Worm (Caenorhabditis elegans) whole organism, mixed stage, embryonic: ENCODE measurements around the gene twk-22.

Experiments
- bed-3 ChIP-seq: fragments of 200-800 bp; sonication (Bioruptor generic); optimal IDR thresholded peaks from 3 replicates; lab custom pipeline; 2018; ENCODE audit warnings: mild to moderate bottlenecking, missing genetic modification characterization, moderate library complexity, missing compliant biosample characterization
- ceh-39 ChIP-seq: fragments of 150-350 bp; optimal IDR thresholded peaks from 2 replicates; lab custom pipeline; 2014; ENCODE audit warnings: missing biosample characterization, missing genetic modification characterization
- ceh-43 ChIP-seq: fragments of 200-800 bp; sonication (Bioruptor generic); optimal IDR thresholded peaks from 2 replicates; lab custom pipeline; 2018; ENCODE audit warnings: mild to moderate bottlenecking, missing genetic modification characterization, moderate library complexity, missing compliant biosample characterization
- ceh-83 ChIP-seq: fragments of 200-800 bp; sonication (Bioruptor generic); optimal IDR thresholded peaks from 2 replicates; lab custom pipeline; 2018; ENCODE audit warnings: mild to moderate bottlenecking, missing genetic modification characterization, missing compliant biosample characterization
- ces-1 ChIP-seq: fragments of 150-350 bp; optimal IDR thresholded peaks from 2 replicates; lab custom pipeline; 2014; ENCODE audit warnings: missing biosample characterization, missing genetic modification reagents, missing genetic modification characterization
- cnd-1 ChIP-seq: fragments of 200-800 bp; sonication (Bioruptor generic); optimal IDR thresholded peaks from 2 replicates; lab custom pipeline; 2018; ENCODE audit warnings: mild to moderate bottlenecking, missing genetic modification characterization, missing compliant biosample characterization
- drap-1 ChIP-seq: fragments of 200-800 bp; sonication (Bioruptor generic); optimal IDR thresholded peaks from 3 replicates; lab custom pipeline; 2018; ENCODE audit warnings: mild to moderate bottlenecking, missing genetic modification characterization, missing compliant biosample characterization
- elt-1 ChIP-seq: sonication (generic microtip); optimal IDR thresholded peaks from 2 replicates; lab custom pipeline; 2017; ENCODE audit warnings: missing genetic modification characterization, mild to moderate bottlenecking, missing compliant biosample characterization, antibody characterized with exemption, moderate library complexity, borderline replicate concordance; ENCODE audit not compliant: insufficient read depth
- elt-3 ChIP-seq: fragments of 150-350 bp; optimal IDR thresholded peaks from 2 replicates; lab custom pipeline; 2014; ENCODE audit warnings: missing biosample characterization, missing genetic modification characterization
- flh-1 ChIP-seq: fragments of 200-800 bp; sonication (Bioruptor generic); optimal IDR thresholded peaks from 2 replicates; lab custom pipeline; 2018; ENCODE audit warnings: mild to moderate bottlenecking, missing genetic modification characterization, moderate library complexity, missing compliant biosample characterization
- lin-13 ChIP-seq: fragments of 150-350 bp; optimal IDR thresholded peaks from 2 replicates; lab custom pipeline; 2014; ENCODE audit warnings: missing biosample characterization, missing genetic modification characterization
- lin-32 ChIP-seq: fragments of 200-800 bp; sonication (Bioruptor generic); optimal IDR thresholded peaks from 2 replicates; lab custom pipeline; 2018; ENCODE audit warnings: mild to moderate bottlenecking, missing genetic modification characterization, missing compliant biosample characterization
- lsy-2 ChIP-seq: fragments of 150-350 bp; optimal IDR thresholded peaks from 2 replicates; lab custom pipeline; 2014; ENCODE audit warnings: missing biosample characterization, missing genetic modification characterization
- mab-5 ChIP-seq: fragments of 150-350 bp; optimal IDR thresholded peaks from 2 replicates; lab custom pipeline; 2014; ENCODE audit warnings: missing biosample characterization, missing genetic modification characterization
- mep-1 ChIP-seq: fragments of 150-350 bp; optimal IDR thresholded peaks from 2 replicates; lab custom pipeline; 2017; ENCODE audit warnings: missing biosample characterization, missing genetic modification reagents, missing genetic modification characterization, inconsistent platforms
- mls-2 ChIP-seq: sonication (generic microtip); optimal IDR thresholded peaks from 2 replicates; lab custom pipeline; 2016; ENCODE audit warnings: mild to moderate bottlenecking, missing genetic modification characterization, moderate library complexity, missing compliant biosample characterization
- nhr-12 ChIP-seq: fragments of 150-350 bp; optimal IDR thresholded peaks from 2 replicates; lab custom pipeline; 2014; ENCODE audit warnings: missing biosample characterization, missing genetic modification characterization
- nhr-237 ChIP-seq: fragments of 150-350 bp; optimal IDR thresholded peaks from 2 replicates; lab custom pipeline; 2014; ENCODE audit warnings: missing biosample characterization, missing genetic modification characterization
- nhr-28 ChIP-seq: fragments of 150-350 bp; optimal IDR thresholded peaks from 2 replicates; lab custom pipeline; 2014; ENCODE audit warnings: missing biosample characterization, missing genetic modification characterization
- nhr-76 ChIP-seq: sonication (generic microtip); optimal IDR thresholded peaks from 2 replicates; lab custom pipeline; 2017; ENCODE audit warnings: missing biosample characterization, missing genetic modification characterization
- pha-4 ChIP-seq: fragments of 150-350 bp; optimal IDR thresholded peaks from 2 replicates; lab custom pipeline; 2018; ENCODE audit warnings: missing biosample characterization, missing genetic modification reagents, missing genetic modification characterization
- sem-2 ChIP-seq: fragments of 200-800 bp; sonication (Bioruptor generic); optimal IDR thresholded peaks from 2 replicates; lab custom pipeline; 2018; ENCODE audit warnings: mild to moderate bottlenecking, missing genetic modification characterization, missing compliant biosample characterization
- snpc-4 ChIP-seq: fragments of 150-350 bp; optimal IDR thresholded peaks from 2 replicates; lab custom pipeline; 2014; ENCODE audit warnings: missing biosample characterization, missing genetic modification characterization
- sptf-1 ChIP-seq: sonication (generic microtip); optimal IDR thresholded peaks from 2 replicates; lab custom pipeline; 2017; ENCODE audit warnings: mild to moderate bottlenecking, missing genetic modification characterization, moderate library complexity, missing compliant biosample characterization
- tbx-8 ChIP-seq: fragments of 200-800 bp; sonication (Bioruptor generic); optimal IDR thresholded peaks from 2 replicates; lab custom pipeline; 2018; ENCODE audit warnings: mild to moderate bottlenecking, missing genetic modification characterization, moderate library complexity, missing compliant biosample characterization
- unc-120 ChIP-seq: sonication (generic microtip); optimal IDR thresholded peaks from 2 replicates; lab custom pipeline; 2017; ENCODE audit warnings: missing genetic modification characterization, missing compliant biosample characterization; ENCODE audit not compliant: poor library complexity, severe bottlenecking
- unc-39 ChIP-seq: fragments of 150-350 bp; optimal IDR thresholded peaks from 2 replicates; lab custom pipeline; 2014; ENCODE audit warnings: missing biosample characterization, missing genetic modification characterization
- zip-8 ChIP-seq: fragments of 150-350 bp; optimal IDR thresholded peaks from 2 replicates; lab custom pipeline; 2014; ENCODE audit warnings: missing biosample characterization, missing genetic modification characterization
- ztf-11 ChIP-seq: fragments of 150-350 bp; optimal IDR thresholded peaks from 2 replicates; lab custom pipeline; 2014; ENCODE audit warnings: missing biosample characterization, missing genetic modification characterization

Gene twk-22

DNA sequence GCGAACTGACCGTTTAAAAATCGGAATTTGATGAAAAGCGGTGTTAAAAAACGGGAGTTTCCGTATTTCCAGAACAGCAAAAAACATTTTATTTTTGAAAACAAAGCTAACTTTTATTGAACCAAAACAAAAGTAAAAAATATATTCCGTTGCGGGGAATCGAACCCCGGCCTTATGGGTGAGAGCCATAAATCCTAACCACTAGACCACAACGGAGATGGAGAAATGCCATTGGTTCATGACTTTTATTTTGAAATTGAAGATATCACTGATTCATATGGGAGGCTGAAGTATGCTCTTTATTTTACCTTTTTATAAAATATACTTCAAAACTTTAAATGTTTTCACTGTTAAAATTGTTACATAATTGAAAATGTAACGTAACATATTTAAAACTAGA, 21.1 kb upstream of the twk-22 start:
- TF ChIP-seq mep-1 (tag; lab: Kevin White, UChicago) (no peak), bed-3 (GFP tag; lab: Kevin White, UChicago) (no peak), drap-1 (no peak), ceh-39 (tag; lab: Kevin White, UChicago) (no peak), nhr-76 (tag; lab: Kevin White, UChicago) (no peak), elt-3 (tag; lab: Kevin White, UChicago) (no peak), mab-5 (tag; lab: Kevin White, UChicago) (no peak), nhr-237 (tag; lab: Kevin White, UChicago) (no peak), cnd-1 (tag; lab: Kevin White, UChicago) (no peak), pha-4 (no peak)
- TF ChIP-seq, all 35 proteins: peak for 0

ce11 chrX:16289635-16290034, 16.6 kb upstream of the twk-22 start:
- TF ChIP-seq lin-32: no peak
- no peak for TF ChIP-seq ztf-11 (tag; lab: Kevin White, UChicago)
- TF ChIP-seq zip-8 (tag; lab: Kevin White, UChicago): peak; percentile 86
- TF ChIP-seq mab-5 (tag; lab: Kevin White, UChicago): no peak
- TF ChIP-seq flh-1 (GFP tag; lab: Kevin White, UChicago): no peak

DNA sequence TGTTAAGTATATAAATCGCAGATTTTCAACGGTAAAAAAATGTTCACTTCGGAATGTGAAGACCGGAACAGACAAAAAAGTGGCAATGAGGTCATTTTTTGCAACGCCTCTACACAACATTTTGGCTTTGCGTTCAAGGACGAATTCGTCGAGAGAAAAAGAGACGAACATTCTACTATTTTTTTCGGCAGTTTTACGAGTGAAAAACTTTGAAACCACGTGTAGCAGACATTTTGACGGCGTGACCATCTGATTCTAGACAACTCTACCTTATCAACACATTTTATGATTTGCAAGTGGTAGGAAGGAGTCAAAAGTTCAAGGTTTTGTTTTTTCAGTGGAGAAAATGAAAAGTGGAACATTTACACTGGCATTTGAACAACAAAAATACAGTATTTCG, 15.7 kb upstream of the twk-22 start:
- TF ChIP-seq elt-3 (tag; lab: Kevin White, UChicago) (no peak), zip-8 (tag; lab: Kevin White, UChicago) (no peak), tbx-8 (GFP tag; lab: Kevin White, UChicago) (no peak), sptf-1 (tag; lab: Kevin White, UChicago) (no peak), nhr-12 (tag; lab: Kevin White, UChicago) (no peak), elt-1 (no peak), bed-3 (GFP tag; lab: Kevin White, UChicago) (no peak), cnd-1 (tag; lab: Kevin White, UChicago) (no peak), mep-1 (tag; lab: Kevin White, UChicago) (no peak), snpc-4 (tag; lab: Kevin White, UChicago) (no peak), sem-2 (GFP tag; lab: Kevin White, UChicago) (no peak)

DNA sequence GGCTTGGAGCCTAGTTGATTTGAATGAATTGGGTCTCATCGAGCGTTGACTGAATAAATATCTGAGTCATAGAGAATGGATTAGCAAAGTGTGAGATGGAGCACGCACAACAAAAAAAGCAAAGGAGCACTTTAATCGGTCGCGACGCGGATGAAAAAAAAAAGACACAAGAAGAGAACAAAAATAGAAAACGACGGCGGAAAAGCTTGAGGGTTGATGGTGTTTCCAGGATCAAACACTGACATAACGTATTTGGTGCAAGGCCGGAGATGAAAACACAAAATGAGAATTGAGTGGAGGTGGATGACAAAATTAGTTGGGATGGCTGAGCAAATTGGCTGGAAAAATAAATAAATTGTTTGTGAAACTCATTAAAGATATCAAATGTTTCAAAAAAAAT, 13.3 kb upstream of the twk-22 start, which contains the start of gene F52E10.4:
F52E10.4 (minus strand) TSS at position 101 of the 400 bp plus-strand sequence.
- TF ChIP-seq mls-2 (tag; lab: Kevin White, UChicago): no peak
- no peak for TF ChIP-seq sem-2 (GFP tag; lab: Kevin White, UChicago)
- no peak for TF ChIP-seq snpc-4 (tag; lab: Kevin White, UChicago)
- no peak for TF ChIP-seq ceh-83 (GFP tag; lab: Kevin White, UChicago)
- no peak for TF ChIP-seq unc-39 (tag; lab: Kevin White, UChicago)
- no peak for TF ChIP-seq nhr-28
- no peak for TF ChIP-seq nhr-12 (tag; lab: Kevin White, UChicago)
- no peak for TF ChIP-seq pha-4
- no peak for TF ChIP-seq ceh-43
- TF ChIP-seq mep-1 (tag; lab: Kevin White, UChicago): no peak

DNA sequence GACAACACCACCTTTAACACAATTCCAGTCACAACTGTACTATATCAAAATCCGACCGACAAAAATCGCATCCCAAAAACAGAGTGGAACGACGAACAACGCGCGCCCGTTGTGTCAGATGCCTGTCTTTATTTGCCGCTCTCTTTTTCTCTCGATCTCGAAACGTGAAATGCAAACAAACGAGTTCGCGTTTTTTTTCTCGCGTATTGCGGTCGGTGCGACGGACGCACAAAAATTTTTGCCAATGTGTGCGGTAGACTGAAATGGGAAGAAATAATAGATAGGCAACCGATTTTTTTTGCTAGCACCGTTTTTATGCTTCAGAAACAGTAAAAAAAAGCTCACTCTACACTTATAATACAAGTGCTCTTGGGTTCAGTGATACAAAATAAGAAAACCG, 9.1 kb upstream of the twk-22 start:
- TF ChIP-seq pha-4: no peak
- TF ChIP-seq cnd-1 (tag; lab: Kevin White, UChicago): no peak
- TF ChIP-seq sem-2 (GFP tag; lab: Kevin White, UChicago): no peak

DNA sequence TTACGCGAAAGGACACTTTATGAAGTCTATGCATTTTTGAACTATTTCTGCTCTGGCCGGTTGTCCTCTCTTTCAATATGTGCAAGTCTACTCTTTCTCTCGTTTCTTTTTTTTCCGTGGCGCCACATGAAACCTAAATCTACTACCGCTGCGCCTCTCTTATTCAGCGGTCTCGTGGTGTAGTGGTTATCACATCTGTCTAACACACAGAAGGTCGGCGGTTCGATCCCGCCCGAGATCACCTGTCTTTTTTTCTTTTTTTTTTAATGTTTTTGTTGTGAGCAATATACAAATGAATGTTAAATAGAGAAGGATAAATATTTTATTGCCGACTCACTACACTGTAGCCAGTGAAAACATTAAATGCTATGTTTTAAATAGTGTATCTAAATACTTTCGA, 8.1 kb upstream of the twk-22 start:
- TF ChIP-seq elt-3 (tag; lab: Kevin White, UChicago): no peak
- TF ChIP-seq flh-1 (GFP tag; lab: Kevin White, UChicago): no peak
- no peak for TF ChIP-seq lsy-2 (tag; lab: Kevin White, UChicago)
- no peak for TF ChIP-seq sem-2 (GFP tag; lab: Kevin White, UChicago)
- no peak for TF ChIP-seq lin-13
- TF ChIP-seq unc-120: peak; percentile 7
- TF ChIP-seq cnd-1 (tag; lab: Kevin White, UChicago): no peak
- no peak for TF ChIP-seq mls-2 (tag; lab: Kevin White, UChicago)
- no peak for TF ChIP-seq tbx-8 (GFP tag; lab: Kevin White, UChicago)
- no peak for TF ChIP-seq nhr-237 (tag; lab: Kevin White, UChicago)
- no peak for TF ChIP-seq elt-1
- no peak for TF ChIP-seq ces-1 (GFP tag; lab: Kevin White, UChicago)
- no peak for TF ChIP-seq unc-39 (tag; lab: Kevin White, UChicago)
- TF ChIP-seq ztf-11 (tag; lab: Kevin White, UChicago): no peak
- TF ChIP-seq ceh-83 (GFP tag; lab: Kevin White, UChicago): no peak
- peak; percentile 44 for TF ChIP-seq sptf-1 (tag; lab: Kevin White, UChicago)
- no peak for TF ChIP-seq nhr-12 (tag; lab: Kevin White, UChicago)
- peak; percentile 19 for TF ChIP-seq bed-3 (GFP tag; lab: Kevin White, UChicago)
- TF ChIP-seq zip-8 (tag; lab: Kevin White, UChicago): no peak
